Fruit fly (Drosophila melanogaster): ENCODE data around the gene CG9727.
A peak's percentile ranks its signal among the peaks of the same experiment; 100 is the strongest.

Gene CG9727

dm6 chr3R:6423984-6424602 is 32.4 kb downstream of the CG9727 start (continued):
- TF ChIP-seq sc (optimal IDR thresholded peaks at IDR 0.05) (no peak), sc (GFP tag; optimal IDR thresholded peaks at IDR 0.05) (peak; percentile 82), esg (GFP tag; conservative IDR thresholded peaks at IDR 0.05) (peak; percentile 89), Hmr (GFP tag; optimal IDR thresholded peaks at IDR 0.05) (peak; percentile 93), amos (GFP tag; IDR thresholded peaks at IDR 0.05; ENCODE audit: partially characterized antibody) (no peak), CTCF (GFP tag; optimal IDR thresholded peaks at IDR 0.05) (peak; percentile 26), ken (GFP tag; IDR thresholded peaks at IDR 0.05) (peak; percentile 87), CG11696 (GFP tag; IDR thresholded peaks at IDR 0.05) (peak; percentile 76), D (optimal IDR thresholded peaks at IDR 0.05) (no peak), D (GFP tag; optimal IDR thresholded peaks at IDR 0.05) (peak; percentile 79), tll (GFP tag; optimal IDR thresholded peaks at IDR 0.05) (peak; percentile 10 to 36), HLH54F (GFP tag; optimal IDR thresholded peaks at IDR 0.05) (peak; percentile 91), jing (GFP tag; optimal IDR thresholded peaks at IDR 0.05) (peak; percentile 83), cad (GFP tag; optimal IDR thresholded peaks at IDR 0.05) (no peak), Dll (GFP tag; IDR thresholded peaks at IDR 0.05; ENCODE audit: partially characterized antibody) (peak; percentile 52; the same call in 1 of the 4 replicates), CG12769 (tag; optimal IDR thresholded peaks at IDR 0.05) (peak; percentile 98), ci (GFP tag; IDR thresholded peaks at IDR 0.05) (peak; percentile 94), HmgZ (tag; optimal IDR thresholded peaks at IDR 0.05) (peak; percentile 95), CG4282 (GFP tag; optimal IDR thresholded peaks at IDR 0.05) (peak; percentile 81), CG6765 (GFP tag; optimal IDR thresholded peaks at IDR 0.05) (peak; percentile 76), CG10543 (GFP tag; optimal IDR thresholded peaks at IDR 0.05) (peak; percentile 87), bsh (GFP tag; optimal IDR thresholded peaks at IDR 0.05) (peak; percentile 90 to 94), tup (GFP tag; optimal IDR thresholded peaks at IDR 0.05) (peak; percentile 85), slou (GFP tag; optimal IDR thresholded peaks at IDR 0.05) (peak; percentile 72), Usf (GFP tag; optimal IDR thresholded peaks at IDR 0.05) (peak; percentile 83), oc (tag; optimal IDR thresholded peaks at IDR 0.05) (peak; percentile 92), her (GFP tag; optimal IDR thresholded peaks at IDR 0.05) (peak; percentile 92), CG17568 (GFP tag; optimal IDR thresholded peaks at IDR 0.05) (peak; percentile 87), Sin3A (optimal IDR thresholded peaks at IDR 0.05) (no peak), CG7556 (GFP tag; optimal IDR thresholded peaks at IDR 0.05) (peak; percentile 94), CG13287 (GFP tag; IDR thresholded peaks at IDR 0.05; ENCODE audit: partially characterized antibody) (no peak), NfI (GFP tag; optimal IDR thresholded peaks at IDR 0.05) (peak; percentile 93), ro (GFP tag; IDR thresholded peaks at IDR 0.05) (peak; percentile 73; the same call in 1 of the 2 replicates), Dref (GFP tag; IDR thresholded peaks at IDR 0.05) (no peak), Xbp1 (GFP tag; optimal IDR thresholded peaks at IDR 0.05) (peak; percentile 94), CG12219 (GFP tag; optimal IDR thresholded peaks at IDR 0.05) (peak; percentile 95), CG10462 (GFP tag; optimal IDR thresholded peaks at IDR 0.05) (peak; percentile 90), Kr (GFP tag; optimal IDR thresholded peaks at IDR 0.05) (peak; percentile 53), ATbp (GFP tag; optimal IDR thresholded peaks at IDR 0.05) (peak; percentile 88), Antp (GFP tag; optimal IDR thresholded peaks at IDR 0.05) (peak; percentile 96), cato (GFP tag; optimal IDR thresholded peaks at IDR 0.05; ENCODE audit: borderline replicate concordance) (peak; percentile 84), pfk (GFP tag; optimal IDR thresholded peaks at IDR 0.05) (peak; percentile 32), scrt (GFP tag; optimal IDR thresholded peaks at IDR 0.05) (peak; percentile 86), CG1529 (GFP tag; optimal IDR thresholded peaks at IDR 0.05) (peak; percentile 85), CG15514 (GFP tag; optimal IDR thresholded peaks at IDR 0.05) (peak; percentile 84), Deaf1 (tag; optimal IDR thresholded peaks at IDR 0.05) (peak; percentile 74), Max (GFP tag; optimal IDR thresholded peaks at IDR 0.05) (peak; percentile 85), CG15601 (tag; optimal IDR thresholded peaks at IDR 0.05) (peak; percentile 87), p53 (GFP tag; optimal IDR thresholded peaks at IDR 0.05) (peak; percentile 79)

Data from whole organism, embryonic.